Worm (Caenorhabditis elegans) whole organism, L1 larva: Measurements from ENCODE around the gene F57B9.3.

Source experiments
- Y116A8C.19 ChIP-seq: sonication (generic microtip); optimal IDR thresholded peaks from 2 replicates; lab custom pipeline; 2016; ENCODE audit warnings: missing compliant biosample characterization, missing genetic modification characterization, borderline replicate concordance
- blmp-1 ChIP-seq: fragments of 150-350 bp; optimal IDR thresholded peaks from 2 replicates; lab custom pipeline; 2014; ENCODE audit warnings: missing biosample characterization, missing genetic modification characterization
- ceh-90 ChIP-seq: sonication (generic microtip); optimal IDR thresholded peaks from 2 replicates; lab custom pipeline; 2016; ENCODE audit warnings: missing genetic modification characterization, missing compliant biosample characterization
- egl-13 ChIP-seq: sonication (generic microtip); optimal IDR thresholded peaks from 2 replicates; lab custom pipeline; 2016; ENCODE audit warnings: missing genotype, missing genetic modification reagents, missing genetic modification characterization, missing compliant biosample characterization
- egl-27 ChIP-seq, 2 experiments: fragments of 150-350 bp in 1 of 2; sonication (generic microtip); optimal IDR thresholded peaks; 3 replicates each; lab custom pipeline; 2017 to 2018; ENCODE audit warnings: missing biosample characterization in 2 of 2, missing genetic modification characterization in 2 of 2, missing genetic modification reagents in 2 of 2
- elt-2 ChIP-seq: sonication (generic microtip); optimal IDR thresholded peaks from 2 replicates; lab custom pipeline; 2016; ENCODE audit warnings: missing genetic modification characterization, mild to moderate bottlenecking, inconsistent platforms, missing compliant biosample characterization, missing genetic modification reagents
- fos-1 ChIP-seq: fragments of 150-350 bp; optimal IDR thresholded peaks from 2 replicates; lab custom pipeline; 2014; ENCODE audit warnings: missing biosample characterization, missing genetic modification characterization
- grh-1 ChIP-seq: fragments of 200-800 bp; sonication (Bioruptor generic); IDR thresholded peaks from 2 replicates; pipeline ENCODE4 v1.3.6; 2022; ENCODE audit warnings: missing genetic modification reagents, missing genetic modification characterization, missing compliant biosample characterization
- hpl-2 ChIP-seq: fragments of 150-350 bp; optimal IDR thresholded peaks from 2 replicates; lab custom pipeline; 2014; ENCODE audit warnings: missing biosample characterization, missing genetic modification reagents, missing genetic modification characterization
- lin-14 ChIP-seq: fragments of 200-800 bp; sonication (Bioruptor generic); optimal IDR thresholded peaks from 2 replicates; lab custom pipeline; 2018; ENCODE audit warnings: mild to moderate bottlenecking, missing genetic modification characterization, moderate library complexity, missing compliant biosample characterization
- lin-35 ChIP-seq, 2 experiments: fragments of 150-350 bp; optimal IDR thresholded peaks; 2 replicates each; lab custom pipeline; 2014; ENCODE audit warnings: missing biosample characterization in 2 of 2, missing genetic modification characterization in 2 of 2, missing genetic modification reagents in 2 of 2
- lin-39 ChIP-seq: fragments of 150-350 bp; optimal IDR thresholded peaks from 2 replicates; lab custom pipeline; 2014; ENCODE audit warnings: missing biosample characterization, missing genetic modification reagents, missing genetic modification characterization
- nhr-20 ChIP-seq: sonication (generic microtip); optimal IDR thresholded peaks from 2 replicates; lab custom pipeline; 2016; ENCODE audit warnings: mild to moderate bottlenecking, missing genetic modification characterization, missing compliant biosample characterization
- nhr-76 ChIP-seq: sonication (generic microtip); optimal IDR thresholded peaks from 2 replicates; lab custom pipeline; 2017; ENCODE audit warnings: missing biosample characterization, missing genetic modification characterization
- nhr-77 ChIP-seq: fragments of 150-350 bp; optimal IDR thresholded peaks from 2 replicates; lab custom pipeline; 2014; ENCODE audit warnings: missing biosample characterization, missing genetic modification characterization
- nhr-85 ChIP-seq: sonication (generic microtip); peaks from one replicate; lab custom pipeline; 2016; ENCODE audit warnings: missing genetic modification characterization, inconsistent platforms, missing compliant biosample characterization
- nhr-90 ChIP-seq: sonication (generic microtip); optimal IDR thresholded peaks from 2 replicates; lab custom pipeline; 2016; ENCODE audit warnings: mild to moderate bottlenecking, missing genetic modification characterization, missing compliant biosample characterization; ENCODE audit not compliant: poor library complexity
- rnt-1 ChIP-seq: sonication (generic microtip); optimal IDR thresholded peaks from 2 replicates; lab custom pipeline; 2016; ENCODE audit warnings: mild to moderate bottlenecking, missing genetic modification characterization, moderate library complexity, missing compliant biosample characterization
- snpc-4 ChIP-seq: fragments of 150-350 bp; optimal IDR thresholded peaks from 2 replicates; lab custom pipeline; 2014; ENCODE audit warnings: missing biosample characterization, missing genetic modification characterization
- snu-23 ChIP-seq: sonication (generic microtip); optimal IDR thresholded peaks from 2 replicates; lab custom pipeline; 2016; ENCODE audit warnings: missing genetic modification characterization, missing compliant biosample characterization
- sox-4 ChIP-seq: sonication (generic microtip); optimal IDR thresholded peaks from 2 replicates; lab custom pipeline; 2016; ENCODE audit warnings: missing genetic modification characterization, missing compliant biosample characterization
- swsn-7 ChIP-seq: sonication (generic microtip); optimal IDR thresholded peaks from 2 replicates; lab custom pipeline; 2016; ENCODE audit warnings: missing genetic modification characterization, missing compliant biosample characterization
- unc-130 ChIP-seq: fragments of 150-350 bp; optimal IDR thresholded peaks from 2 replicates; lab custom pipeline; 2017; ENCODE audit warnings: missing biosample characterization, missing genetic modification characterization, inconsistent platforms
- unc-30 ChIP-seq: sonication (generic microtip); optimal IDR thresholded peaks from 2 replicates; lab custom pipeline; 2017; ENCODE audit warnings: missing biosample characterization, missing genetic modification characterization
- ztf-11 ChIP-seq, 2 experiments: sonication (generic microtip); optimal IDR thresholded peaks; 2 replicates each; lab custom pipeline; 2016 to 2017; ENCODE audit warnings: missing genetic modification characterization in 2 of 2, missing biosample characterization in 1 of 2, missing compliant biosample characterization in 1 of 2

The F57B9.3 gene

DNA sequence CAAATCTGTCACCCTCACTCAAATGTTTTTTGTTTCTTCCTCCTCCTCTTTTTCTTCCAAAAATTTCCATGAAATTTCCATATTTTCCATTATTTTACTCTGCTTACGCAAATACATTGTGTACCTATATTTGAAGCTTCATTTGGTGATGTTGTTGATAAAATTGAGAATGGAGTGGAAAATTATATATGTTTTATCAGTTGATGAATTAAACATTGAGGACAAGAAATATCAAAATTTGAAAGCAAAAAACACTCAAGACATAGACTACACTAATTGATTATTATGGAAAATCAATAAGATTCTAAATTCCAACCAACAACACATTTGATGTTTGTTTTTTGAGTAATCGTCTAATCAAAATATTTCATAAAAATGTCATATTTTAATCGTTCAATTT lies 49.6 kb downstream of the F57B9.3 start:
- TF ChIP-seq lin-39 (tag; lab: Kevin White, UChicago) (no peak), ztf-11 (tag; optimal IDR thresholded peaks at IDR 0.05; lab: Kevin White, UChicago) (no peak), swsn-7 (tag; lab: Kevin White, UChicago) (no peak), lin-35 (GFP tag; optimal IDR thresholded peaks at IDR 0.05; lab: Kevin White, UChicago) (peak in 1 of 2 experiments; percentile 20), elt-2 (tag; lab: Kevin White, UChicago) (peak; percentile 44), snpc-4 (tag; lab: Kevin White, UChicago) (no peak)

DNA sequence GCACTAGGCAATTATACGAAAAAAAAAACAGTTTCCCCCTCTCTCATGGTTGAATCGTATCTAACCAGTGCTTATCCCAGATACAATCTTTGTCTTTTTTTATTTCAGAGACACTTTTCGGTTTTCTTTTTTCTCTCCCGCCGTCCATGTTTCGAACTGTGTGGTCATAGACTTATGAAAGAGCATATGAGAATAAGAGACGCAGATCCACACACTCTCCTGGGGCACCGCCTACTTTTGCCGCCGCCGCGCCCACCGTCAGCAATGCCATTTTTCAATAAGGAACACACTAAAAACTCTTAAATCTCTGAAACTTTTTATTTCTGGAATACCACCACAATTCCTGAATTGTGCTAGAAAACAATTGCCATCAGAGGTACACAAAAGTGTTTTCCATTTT lies 50.3 kb downstream of the F57B9.3 start, which contains the start of gene prk-1:
prk-1 (plus strand) TSS at position 269 of the 400 bp plus-strand sequence.
- peak; percentile 45 for TF ChIP-seq lin-14
- no peak for TF ChIP-seq egl-13 (tag; lab: Kevin White, UChicago)
- peak; percentile 37 for TF ChIP-seq rnt-1 (tag; lab: Kevin White, UChicago)
- no peak for TF ChIP-seq nhr-90 (tag; lab: Kevin White, UChicago)
- no peak for TF ChIP-seq unc-130
- TF ChIP-seq nhr-77 (tag; lab: Kevin White, UChicago): no peak
- no peak for TF ChIP-seq hpl-2
- no peak for TF ChIP-seq fos-1
- peak; percentile 22 for TF ChIP-seq snu-23 (GFP tag; lab: Kevin White, UChicago)
- no peak for TF ChIP-seq grh-1 (GFP tag; lab: Robert Waterston, UW)
- peak; percentile 65 for TF ChIP-seq nhr-85 (tag; lab: Kevin White, UChicago)
- no peak for TF ChIP-seq sox-4 (tag; lab: Kevin White, UChicago)
- peak; percentile 2 for TF ChIP-seq blmp-1 (tag; lab: Kevin White, UChicago)
- TF ChIP-seq swsn-7 (tag; lab: Kevin White, UChicago): no peak
- no peak for TF ChIP-seq unc-30 (tag; lab: Kevin White, UChicago)
- no peak for TF ChIP-seq egl-27 (tag; optimal IDR thresholded peaks at IDR 0.05; lab: Kevin White, UChicago)
- TF ChIP-seq nhr-76 (tag; lab: Kevin White, UChicago): no peak
- no peak for TF ChIP-seq ztf-11 (tag; optimal IDR thresholded peaks at IDR 0.05; lab: Kevin White, UChicago)
- no peak for TF ChIP-seq Y116A8C.19 (tag; lab: Kevin White, UChicago)

DNA sequence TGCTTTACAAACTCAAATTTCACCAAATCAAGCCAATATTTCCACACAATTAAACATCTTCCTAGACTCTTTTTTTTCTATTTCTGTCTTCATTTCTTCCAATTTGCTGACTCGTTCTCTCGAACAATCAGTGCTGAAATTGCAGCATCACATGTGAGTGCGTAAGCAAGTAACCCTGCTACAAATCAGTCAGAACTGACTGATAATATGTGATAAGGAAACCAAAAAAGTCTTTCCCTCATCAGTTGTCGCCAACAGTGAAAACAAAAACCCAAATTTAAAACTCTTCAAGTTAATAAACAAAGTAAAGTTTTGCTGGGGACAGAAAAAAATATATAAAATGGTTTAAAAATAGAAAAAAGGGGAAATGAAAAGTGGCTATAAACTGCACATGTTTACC lies 51.8 kb downstream of the F57B9.3 start:
- peak in 1 of 2 experiments; percentile 38 for TF ChIP-seq lin-35 (GFP tag; optimal IDR thresholded peaks at IDR 0.05; lab: Kevin White, UChicago)
- peak; percentile 9 for TF ChIP-seq nhr-20 (tag; lab: Kevin White, UChicago)
- no peak for TF ChIP-seq swsn-7 (tag; lab: Kevin White, UChicago)
- TF ChIP-seq elt-2 (tag; lab: Kevin White, UChicago): peak; percentile 59
- no peak for TF ChIP-seq fos-1
- TF ChIP-seq ceh-90: no peak
